Fruit fly (Drosophila melanogaster): ENCODE results near the gene grn.
A peak's percentile ranks its signal among the peaks of the same experiment; 100 is the strongest.

DNA sequence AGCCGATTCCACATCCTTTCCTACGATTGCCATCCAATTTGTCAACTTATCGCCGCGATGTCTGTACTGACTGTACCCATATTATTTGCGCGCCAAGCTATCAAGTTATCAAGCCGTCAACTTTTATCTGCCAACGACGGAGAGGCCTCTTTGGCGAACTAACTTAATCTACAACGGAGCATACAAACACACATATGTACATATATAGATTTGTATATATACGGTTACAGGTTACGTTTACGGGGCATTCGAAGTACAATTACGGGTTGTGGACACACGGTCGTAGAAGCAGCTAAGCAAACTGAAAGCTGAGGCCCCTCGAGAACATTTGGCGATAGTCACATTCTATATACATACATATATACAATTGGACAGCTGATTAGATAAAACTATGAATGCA, 66.0 kb downstream of the grn start:
- TF ChIP-seq cyc (GFP tag; optimal IDR thresholded peaks at IDR 0.05) (no peak), OdsH (GFP tag; optimal IDR thresholded peaks at IDR 0.05) (no peak), Gug (GFP tag; IDR thresholded peaks at IDR 0.05) (no peak), CG1621 (tag; optimal IDR thresholded peaks at IDR 0.05) (no peak), dac (GFP tag; optimal IDR thresholded peaks at IDR 0.05) (no peak), CG6808 (GFP tag; optimal IDR thresholded peaks at IDR 0.05) (no peak), vri (GFP tag; optimal IDR thresholded peaks at IDR 0.05) (no peak), CG8632 (GFP tag; optimal IDR thresholded peaks at IDR 0.05) (no peak), Lpt (GFP tag; optimal IDR thresholded peaks at IDR 0.05) (no peak), achi (GFP tag; optimal IDR thresholded peaks at IDR 0.05) (no peak), svp (GFP tag) (peak; percentile 67), Eip93F (GFP tag; optimal IDR thresholded peaks at IDR 0.05) (no peak)

Measured in whole organism, prepupa.